Fruit fly (Drosophila melanogaster) whole organism, embryonic: ENCODE measurements around the gene Lamtor4.

ENCODE experiments used
- Atf6 ChIP-seq: fragments of 200-800 bp; sonication (Bioruptor generic); IDR thresholded peaks from 2 replicates; pipeline ENCODE4 v1.3.6; 2022; ENCODE audit warnings: missing biosample characterization, missing genetic modification characterization
- BEAF-32 ChIP-seq: fragments of 200-800 bp; sonication (Bioruptor generic); optimal IDR thresholded peaks from 3 replicates; lab custom pipeline; 2017; ENCODE audit warnings: missing biosample characterization, missing genetic modification characterization, mild to moderate bottlenecking, moderate library complexity, missing genetic modification reagents
- CG10147 ChIP-seq: fragments of 200-800 bp; sonication (Bioruptor generic); optimal IDR thresholded peaks from 2 replicates; lab custom pipeline; 2019; ENCODE audit warnings: missing biosample characterization, mild to moderate bottlenecking, missing genetic modification characterization, moderate library complexity
- CG11560 ChIP-seq: fragments of 200-800 bp; sonication (Bioruptor generic); IDR thresholded peaks from 3 replicates; pipeline ENCODE4 v1.3.6; 2022; ENCODE audit warnings: missing biosample characterization, missing genetic modification characterization
- CG1233 ChIP-seq: fragments of 200-800 bp; sonication (Bioruptor generic); optimal IDR thresholded peaks from 4 replicates; lab custom pipeline; 2018; ENCODE audit warnings: missing biosample characterization, mild to moderate bottlenecking, missing genetic modification characterization
- CG12659 ChIP-seq: fragments of 200-800 bp; sonication (Bioruptor generic); optimal IDR thresholded peaks from 3 replicates; lab custom pipeline; 2017; ENCODE audit warnings: mild to moderate bottlenecking, missing biosample characterization, missing genetic modification reagents, missing genetic modification characterization
- CG14050 ChIP-seq: fragments of 200-800 bp; sonication (Bioruptor generic); IDR thresholded peaks from 3 replicates; pipeline ENCODE4 v1.3.6; 2022; ENCODE audit warnings: missing biosample characterization, missing genetic modification characterization
- CG14667 ChIP-seq: fragments of 200-800 bp; sonication (Bioruptor generic); IDR thresholded peaks from 2 replicates; pipeline ENCODE4 v1.3.6; 2022; ENCODE audit warnings: missing biosample characterization, missing genetic modification characterization
- CG15073 ChIP-seq: fragments of 200-800 bp; sonication (Bioruptor generic); optimal IDR thresholded peaks from 2 replicates; lab custom pipeline; 2016; ENCODE audit warnings: missing biosample characterization, missing genetic modification characterization
- CG16813 ChIP-seq: fragments of 200-800 bp; sonication (Bioruptor generic); IDR thresholded peaks from 3 replicates; pipeline ENCODE4 v1.3.6; 2022; ENCODE audit warnings: missing biosample characterization, missing genetic modification characterization; ENCODE audit not compliant: partially characterized antibody
- CG16863 ChIP-seq: fragments of 200-800 bp; sonication (Bioruptor generic); optimal IDR thresholded peaks from 3 replicates; lab custom pipeline; 2016; ENCODE audit warnings: missing biosample characterization, missing genetic modification characterization
- CG18764 ChIP-seq: fragments of 200-800 bp; sonication (Bioruptor generic); optimal IDR thresholded peaks from 3 replicates; lab custom pipeline; 2016; ENCODE audit warnings: missing biosample characterization, missing genetic modification characterization
- CG2199 ChIP-seq: fragments of 200-800 bp; sonication (Bioruptor generic); IDR thresholded peaks from 3 replicates; pipeline ENCODE4 v1.3.6; 2022; ENCODE audit warnings: missing biosample characterization, missing genetic modification characterization
- CG30020 ChIP-seq: fragments of 200-800 bp; optimal IDR thresholded peaks from 2 replicates; lab custom pipeline; 2019; ENCODE audit warnings: missing biosample characterization, mild to moderate bottlenecking, missing genetic modification characterization, moderate library complexity
- CG34422 ChIP-seq: fragments of 200-800 bp; sonication (Bioruptor generic); IDR thresholded peaks from 3 replicates; pipeline ENCODE4 v1.3.6; 2022; ENCODE audit warnings: missing biosample characterization, missing genetic modification characterization
- CG42726 ChIP-seq: fragments of 200-800 bp; sonication (Bioruptor generic); IDR thresholded peaks from 2 replicates; pipeline ENCODE4 v1.3.6; 2022; ENCODE audit warnings: missing biosample characterization, missing genetic modification characterization; ENCODE audit not compliant: partially characterized antibody
- CG4820 ChIP-seq: fragments of 200-800 bp; sonication (Bioruptor generic); optimal IDR thresholded peaks from 3 replicates; lab custom pipeline; 2016; ENCODE audit warnings: missing biosample characterization, missing genetic modification characterization
- CG6689 ChIP-seq: fragments of 200-800 bp; sonication (Bioruptor generic); IDR thresholded peaks from 2 replicates; pipeline ENCODE4 v1.3.6; 2022; ENCODE audit warnings: missing biosample characterization, missing genetic modification characterization
- CG7372 ChIP-seq: fragments of 200-800 bp; sonication (Bioruptor generic); IDR thresholded peaks from 2 replicates; pipeline ENCODE4 v1.3.6; 2022; ENCODE audit warnings: missing biosample characterization, missing genetic modification characterization
- CG7786 ChIP-seq: fragments of 200-800 bp; sonication (Bioruptor generic); optimal IDR thresholded peaks from 2 replicates; lab custom pipeline; 2016; ENCODE audit warnings: missing biosample characterization, missing genetic modification characterization
- CG7987 ChIP-seq: fragments of 200-800 bp; sonication (Bioruptor generic); optimal IDR thresholded peaks from 2 replicates; lab custom pipeline; 2018; ENCODE audit warnings: missing biosample characterization, mild to moderate bottlenecking, missing genetic modification characterization, moderate library complexity
- CG9609 ChIP-seq: fragments of 200-800 bp; sonication (Bioruptor generic); optimal IDR thresholded peaks from 3 replicates; lab custom pipeline; 2016; ENCODE audit warnings: missing biosample characterization, missing genetic modification characterization
- CG9817 ChIP-seq: fragments of 200-800 bp; sonication (Bioruptor generic); optimal IDR thresholded peaks from 2 replicates; lab custom pipeline; 2018; ENCODE audit warnings: missing biosample characterization, mild to moderate bottlenecking, missing genetic modification characterization, moderate library complexity
- CG9932 ChIP-seq: fragments of 200-800 bp; sonication (Bioruptor generic); IDR thresholded peaks from 2 replicates; pipeline ENCODE4 v1.3.6; 2022; ENCODE audit warnings: missing biosample characterization, missing genetic modification characterization
- Camta ChIP-seq: fragments of 200-800 bp; sonication (Bioruptor generic); optimal IDR thresholded peaks from 2 replicates; lab custom pipeline; 2016; ENCODE audit warnings: missing biosample characterization, missing genetic modification characterization
- D19B ChIP-seq: fragments of 200-800 bp; sonication (Bioruptor generic); optimal IDR thresholded peaks from 2 replicates; lab custom pipeline; 2017; ENCODE audit warnings: missing biosample characterization, mild to moderate bottlenecking, missing genetic modification characterization
- Deaf1 ChIP-seq: fragments of 200-800 bp; optimal IDR thresholded peaks from 3 replicates; lab custom pipeline; 2019; ENCODE audit warnings: missing biosample characterization, mild to moderate bottlenecking, missing genetic modification characterization, moderate library complexity
- Dfd ChIP-seq, 2 experiments: fragments of >200 bp; optimal IDR thresholded peaks; 2 replicates each; lab custom pipeline; 2017; ENCODE audit warnings: missing biosample characterization in 2 of 2, missing genetic modification characterization in 2 of 2
- Eip74EF ChIP-seq, 2 experiments: fragments of 200-800 bp in 1 of 2; fragments of >200 bp in 1 of 2; sonication (Bioruptor generic) in 1 of 2; optimal IDR thresholded peaks; 2 replicates each; lab custom pipeline; 2017 to 2019; ENCODE audit warnings: missing biosample characterization in 2 of 2, missing genetic modification characterization in 2 of 2, mild to moderate bottlenecking in 1 of 2, moderate library complexity in 1 of 2
- Ets97D ChIP-seq: fragments of 200-800 bp; sonication (Bioruptor generic); optimal IDR thresholded peaks from 3 replicates; lab custom pipeline; 2016; ENCODE audit warnings: missing biosample characterization, missing genetic modification characterization
- Hr51 ChIP-seq, 2 experiments: fragments of 200-800 bp; sonication (Bioruptor generic); optimal IDR thresholded peaks; 2 replicates in 1 of 2; 3 replicates in 1 of 2; lab custom pipeline; 2016 to 2018; ENCODE audit warnings: missing biosample characterization in 2 of 2, missing genetic modification characterization in 2 of 2, mild to moderate bottlenecking in 1 of 2, moderate library complexity in 1 of 2
- Nf-YB ChIP-seq: fragments of 200-800 bp; sonication (Bioruptor generic); optimal IDR thresholded peaks from 3 replicates; lab custom pipeline; 2019; ENCODE audit warnings: missing biosample characterization, mild to moderate bottlenecking, missing genetic modification characterization, moderate library complexity
- Oli ChIP-seq: fragments of 200-800 bp; sonication (Bioruptor generic); optimal IDR thresholded peaks from 2 replicates; lab custom pipeline; 2018; ENCODE audit warnings: missing biosample characterization, mild to moderate bottlenecking, missing genetic modification characterization, moderate library complexity
- Ssrp ChIP-seq: fragments of 200-800 bp; sonication (Bioruptor generic); optimal IDR thresholded peaks from 2 replicates; lab custom pipeline; 2018; ENCODE audit warnings: missing biosample characterization, mild to moderate bottlenecking, missing genetic modification characterization, moderate library complexity
- Xrp1 ChIP-seq: fragments of 200-800 bp; sonication (Bioruptor generic); IDR thresholded peaks from 2 replicates; pipeline ENCODE4 v1.3.6; 2022; ENCODE audit warnings: missing biosample characterization, missing genetic modification characterization
- ase ChIP-seq: fragments of 200-800 bp; sonication (Bioruptor generic); IDR thresholded peaks from 3 replicates; pipeline ENCODE4 v1.3.6; 2022; ENCODE audit warnings: missing biosample characterization, missing genetic modification characterization
- cad ChIP-seq: fragments of >200 bp; optimal IDR thresholded peaks from 2 replicates; lab custom pipeline; 2017; ENCODE audit warnings: missing biosample characterization, missing genetic modification characterization
- chn ChIP-seq: fragments of 200-800 bp; sonication (Bioruptor generic); optimal IDR thresholded peaks from 2 replicates; lab custom pipeline; 2016; ENCODE audit warnings: missing biosample characterization, missing genetic modification characterization
- crp ChIP-seq, 2 experiments: fragments of 200-800 bp; sonication (Bioruptor generic); optimal IDR thresholded peaks; 2 replicates in 1 of 2; 3 replicates in 1 of 2; lab custom pipeline; 2017; ENCODE audit warnings: missing biosample characterization in 2 of 2, missing genetic modification characterization in 2 of 2, mild to moderate bottlenecking in 1 of 2, moderate library complexity in 1 of 2
- dimm ChIP-seq: fragments of 200-800 bp; sonication (Bioruptor generic); IDR thresholded peaks from 2 replicates; pipeline ENCODE4 v1.3.6; 2022; ENCODE audit warnings: missing biosample characterization, missing genetic modification characterization
- gcm2 ChIP-seq: fragments of 200-800 bp; sonication (Bioruptor generic); optimal IDR thresholded peaks from 2 replicates; lab custom pipeline; 2016; ENCODE audit warnings: missing biosample characterization, missing genetic modification characterization
- gsb-n ChIP-seq: fragments of 200-800 bp; sonication (Bioruptor generic); optimal IDR thresholded peaks from 3 replicates; lab custom pipeline; 2018; ENCODE audit warnings: missing biosample characterization, mild to moderate bottlenecking, missing genetic modification characterization
- knrl ChIP-seq: fragments of 200-800 bp; sonication (Bioruptor generic); IDR thresholded peaks from 3 replicates; pipeline ENCODE4 v1.3.6; 2022; ENCODE audit warnings: missing biosample characterization, missing genetic modification characterization; ENCODE audit not compliant: partially characterized antibody
- nau ChIP-seq: fragments of 200-800 bp; sonication (Bioruptor generic); optimal IDR thresholded peaks from 3 replicates; lab custom pipeline; 2017; ENCODE audit warnings: missing biosample characterization, mild to moderate bottlenecking, missing genetic modification characterization, missing genetic modification reagents
- pho ChIP-seq: fragments of 200-800 bp; sonication (Bioruptor generic); optimal IDR thresholded peaks from 2 replicates; lab custom pipeline; 2016; ENCODE audit warnings: missing biosample characterization, missing genetic modification characterization
- pnt ChIP-seq: fragments of 200-800 bp; sonication (Bioruptor generic); optimal IDR thresholded peaks from 3 replicates; lab custom pipeline; 2016; ENCODE audit warnings: missing biosample characterization, missing genetic modification characterization
- sob ChIP-seq: fragments of 200-800 bp; sonication (Bioruptor generic); IDR thresholded peaks from 2 replicates; pipeline ENCODE4 v1.3.6; 2022; ENCODE audit warnings: missing biosample characterization, missing genetic modification characterization
- tna ChIP-seq: fragments of 200-800 bp; sonication (Bioruptor generic); IDR thresholded peaks from 2 replicates; pipeline ENCODE4 v1.3.6; 2022; ENCODE audit warnings: missing biosample characterization, missing genetic modification characterization; ENCODE audit not compliant: partially characterized antibody
- tup ChIP-seq: fragments of 200-800 bp; sonication (Bioruptor generic); optimal IDR thresholded peaks from 2 replicates; lab custom pipeline; 2016; ENCODE audit warnings: missing biosample characterization, mild to moderate bottlenecking, missing genetic modification characterization, moderate library complexity
- z ChIP-seq: fragments of 200-800 bp; sonication (Bioruptor generic); IDR thresholded peaks from 3 replicates; pipeline ENCODE4 v1.3.6; 2022; ENCODE audit warnings: missing biosample characterization, missing genetic modification characterization

Gene Lamtor4

DNA sequence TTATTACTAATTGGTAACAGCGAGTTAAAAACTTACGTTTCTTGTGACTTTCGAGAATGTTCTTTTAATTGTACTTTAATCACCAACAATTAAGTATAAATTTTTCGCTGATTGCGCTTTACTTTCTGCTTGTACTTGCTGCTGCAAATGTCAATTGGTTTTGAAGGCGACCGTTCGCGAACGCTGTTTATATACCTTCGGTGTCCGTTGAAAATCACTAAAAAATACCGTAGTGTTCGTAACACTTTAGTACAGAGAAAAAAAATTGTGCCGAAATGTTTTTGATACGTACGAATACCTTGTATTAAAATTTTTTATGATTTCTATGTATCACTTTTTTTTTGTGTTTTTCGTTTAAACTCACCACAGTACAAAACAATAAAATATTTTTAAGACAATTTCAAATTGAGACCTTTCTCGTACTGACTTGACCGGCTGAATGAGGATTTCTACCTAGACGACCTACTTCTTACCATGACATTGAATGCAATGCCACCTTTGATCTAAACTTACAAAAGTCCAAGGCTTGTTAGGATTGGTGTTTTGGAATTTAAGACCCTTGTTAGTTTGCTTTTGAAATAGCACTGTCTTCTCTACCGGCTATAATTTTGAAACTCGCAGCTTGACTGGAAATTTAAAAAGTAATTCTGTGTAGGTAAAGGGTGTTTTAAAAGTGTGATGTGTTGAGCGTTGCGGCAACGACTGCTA lies 5.9 kb downstream of the Lamtor4 start, which contains the start of gene Ubi-p63E (continued):
- no peak for TF ChIP-seq cad
- TF ChIP-seq tup (GFP tag; lab: Kevin White, UChicago) = no peak
- no peak for TF ChIP-seq nau (GFP tag; lab: Kevin White, UChicago)
- TF ChIP-seq pho = peak; percentile 80
- peak; percentile 30 for TF ChIP-seq CG18764 (GFP tag; lab: Kevin White, UChicago)
- TF ChIP-seq z (GFP tag; lab: Robert Waterston, UW) = no peak
- TF ChIP-seq CG30020 (tag; lab: Kevin White, UChicago) = no peak
- peak; percentile 19 to 66 for TF ChIP-seq Hr51 (GFP tag; optimal IDR thresholded peaks at IDR 0.05; lab: Kevin White, UChicago)
- peak in 1 of 2 experiments; percentile 5 for TF ChIP-seq crp (GFP tag; optimal IDR thresholded peaks at IDR 0.05; lab: Kevin White, UChicago)
- peak; percentile 55 for TF ChIP-seq Oli (tag; lab: Kevin White, UChicago)
- peak; percentile 58 for TF ChIP-seq CG7786 (GFP tag; lab: Kevin White, UChicago)
- TF ChIP-seq gcm2 (GFP tag; lab: Kevin White, UChicago) = no peak
- TF ChIP-seq CG14667 (GFP tag; lab: Robert Waterston, UW) = no peak
- TF ChIP-seq Nf-YB = peak; percentile 35
- TF ChIP-seq CG1233 (GFP tag; lab: Kevin White, UChicago) = peak; percentile 27
- TF ChIP-seq CG15073 = no peak
- no peak for TF ChIP-seq CG34422 (GFP tag; lab: Robert Waterston, UW)
- no peak for TF ChIP-seq tna
- peak; percentile 43 for TF ChIP-seq CG12659
- no peak for TF ChIP-seq sob
- TF ChIP-seq Deaf1 (tag; lab: Kevin White, UChicago) = no peak
- TF ChIP-seq Ets97D (GFP tag; lab: Kevin White, UChicago) = peak; percentile 53
- no peak for TF ChIP-seq CG6689 (GFP tag; lab: Robert Waterston, UW)
- no peak for TF ChIP-seq D19B (GFP tag; lab: Kevin White, UChicago)
- TF ChIP-seq CG16813 (GFP tag; lab: Robert Waterston, UW) = no peak
- peak; percentile 2 for TF ChIP-seq CG10147 (GFP tag; lab: Kevin White, UChicago)
- TF ChIP-seq CG9817 (tag; lab: Kevin White, UChicago) = peak; percentile 63
- TF ChIP-seq CG11560 (tag; lab: Robert Waterston, UW) = no peak
- TF ChIP-seq chn = peak; percentile 55
- TF ChIP-seq CG9609 (GFP tag; lab: Kevin White, UChicago) = peak; percentile 65
- no peak for TF ChIP-seq Xrp1 (GFP tag; lab: Robert Waterston, UW)
- no peak for TF ChIP-seq CG42726
- TF ChIP-seq Eip74EF (GFP tag; optimal IDR thresholded peaks at IDR 0.05; lab: Kevin White, UChicago) = no peak
- TF ChIP-seq ase (GFP tag; lab: Robert Waterston, UW) = no peak
- TF ChIP-seq CG7372 (GFP tag; lab: Robert Waterston, UW) = no peak
- no peak for TF ChIP-seq dimm (GFP tag; lab: Robert Waterston, UW)
- TF ChIP-seq Dfd (GFP tag; optimal IDR thresholded peaks at IDR 0.05; lab: Kevin White, UChicago) = no peak
- TF ChIP-seq Camta = peak; percentile 61
- TF ChIP-seq CG2199 (GFP tag; lab: Robert Waterston, UW) = no peak
- no peak for TF ChIP-seq BEAF-32 (GFP tag; lab: Kevin White, UChicago)
- peak; percentile 28 for TF ChIP-seq Ssrp (tag; lab: Kevin White, UChicago)
- TF ChIP-seq CG4820 (GFP tag; lab: Kevin White, UChicago) = peak; percentile 63
- peak; percentile 61 for TF ChIP-seq pnt (GFP tag; lab: Kevin White, UChicago)
- no peak for TF ChIP-seq knrl (GFP tag; lab: Robert Waterston, UW)
- no peak for TF ChIP-seq CG14050 (GFP tag; lab: Robert Waterston, UW)
- no peak for TF ChIP-seq CG9932
- no peak for TF ChIP-seq Atf6 (GFP tag; lab: Robert Waterston, UW)
- peak; percentile 25 for TF ChIP-seq CG7987
- peak; percentile 50 for TF ChIP-seq gsb-n (tag; lab: Kevin White, UChicago)
- peak; percentile 26 for TF ChIP-seq CG16863 (GFP tag; lab: Kevin White, UChicago)
